Fruit fly (Drosophila melanogaster) whole organism, pupa: ENCODE data around the gene CG13907.
A peak's percentile ranks its signal among the peaks of the same experiment; 100 is the strongest.
"Not testable (repeated sequence)": the region's sequence is repeated elsewhere in the genome, so short reads cannot be mapped to it uniquely, and the experiment has no call there.

ENCODE experiments used
- CG10348 ChIP-seq: fragments of 200-800 bp; sonication (Bioruptor generic); IDR thresholded peaks from 2 replicates; pipeline ENCODE4 v1.3.6; 2022; ENCODE audit warnings: missing biosample characterization, missing genetic modification characterization
- CG12605 ChIP-seq: fragments of 200-800 bp; sonication (Bioruptor generic); IDR thresholded peaks from 2 replicates; pipeline ENCODE4 v1.3.6; 2022; ENCODE audit warnings: missing biosample characterization, missing genetic modification characterization
- CG13204 ChIP-seq: fragments of 200-800 bp; sonication (Bioruptor generic); optimal IDR thresholded peaks from 2 replicates; lab custom pipeline; 2018; ENCODE audit warnings: missing biosample characterization, mild to moderate bottlenecking, missing genetic modification characterization, moderate library complexity
- CG14655 ChIP-seq: fragments of 200-800 bp; sonication (Bioruptor generic); optimal IDR thresholded peaks from 3 replicates; lab custom pipeline; 2017; ENCODE audit warnings: mild to moderate bottlenecking, missing biosample characterization, missing genetic modification reagents, missing genetic modification characterization
- CG15710 ChIP-seq: fragments of 200-800 bp; sonication (Bioruptor generic); optimal IDR thresholded peaks from 2 replicates; lab custom pipeline; 2018; ENCODE audit warnings: missing biosample characterization, mild to moderate bottlenecking, missing genetic modification characterization, moderate library complexity
- CG17806 ChIP-seq: fragments of 200-800 bp; sonication (Bioruptor generic); optimal IDR thresholded peaks from 2 replicates; lab custom pipeline; 2018; ENCODE audit warnings: missing biosample characterization, mild to moderate bottlenecking, missing genetic modification characterization, moderate library complexity
- CG32121 ChIP-seq: fragments of 200-800 bp; sonication (Bioruptor generic); IDR thresholded peaks from 2 replicates; pipeline ENCODE4 v1.3.6; 2022; ENCODE audit warnings: missing biosample characterization, missing genetic modification characterization
- CG34367 ChIP-seq: fragments of 200-800 bp; sonication (Bioruptor generic); optimal IDR thresholded peaks from 2 replicates; lab custom pipeline; 2018; ENCODE audit warnings: missing biosample characterization, mild to moderate bottlenecking, missing genetic modification characterization
- CG4496 ChIP-seq: fragments of 200-800 bp; sonication (Bioruptor generic); IDR thresholded peaks from 3 replicates; pipeline ENCODE4 v1.3.6; 2022; ENCODE audit warnings: missing biosample characterization, missing genetic modification characterization
- CG8159 ChIP-seq: fragments of 200-800 bp; sonication (Bioruptor generic); optimal IDR thresholded peaks from 3 replicates; lab custom pipeline; 2018; ENCODE audit warnings: missing biosample characterization, mild to moderate bottlenecking, missing genetic modification characterization, moderate library complexity
- CG8301 ChIP-seq: fragments of 200-800 bp; sonication (Bioruptor generic); optimal IDR thresholded peaks from 2 replicates; lab custom pipeline; 2018; ENCODE audit warnings: missing biosample characterization, mild to moderate bottlenecking, missing genetic modification characterization
- CG9948 ChIP-seq: fragments of 200-800 bp; sonication (Bioruptor generic); optimal IDR thresholded peaks from 2 replicates; lab custom pipeline; 2018; ENCODE audit warnings: missing biosample characterization, mild to moderate bottlenecking, missing genetic modification characterization, moderate library complexity
- D1 ChIP-seq: fragments of 200-800 bp; sonication (Bioruptor generic); optimal IDR thresholded peaks from 2 replicates; lab custom pipeline; 2018; ENCODE audit warnings: missing biosample characterization, mild to moderate bottlenecking, missing genetic modification characterization, moderate library complexity
- EcR ChIP-seq: fragments of 200-800 bp; sonication (Bioruptor generic); optimal IDR thresholded peaks from 3 replicates; lab custom pipeline; 2019; ENCODE audit warnings: missing biosample characterization, missing genetic modification characterization, mild to moderate bottlenecking, moderate library complexity, missing genetic modification reagents
- Ets98B ChIP-seq: fragments of 200-800 bp; sonication (Bioruptor generic); IDR thresholded peaks from 2 replicates; pipeline ENCODE4 v1.3.6; 2022; ENCODE audit warnings: missing biosample characterization, missing genetic modification characterization
- Pif1A ChIP-seq: fragments of 200-800 bp; sonication (Bioruptor generic); optimal IDR thresholded peaks from 3 replicates; lab custom pipeline; 2016; ENCODE audit warnings: missing biosample characterization, missing genetic modification characterization
- Pif1B ChIP-seq: fragments of 200-800 bp; sonication (Bioruptor generic); optimal IDR thresholded peaks from 3 replicates; lab custom pipeline; 2016; ENCODE audit warnings: missing biosample characterization, missing genetic modification characterization
- Snoo ChIP-seq: fragments of 200-800 bp; sonication (Bioruptor generic); optimal IDR thresholded peaks from 3 replicates; lab custom pipeline; 2017; ENCODE audit warnings: missing biosample characterization, mild to moderate bottlenecking, missing genetic modification characterization, inconsistent platforms
- fd96Ca ChIP-seq: fragments of 200-800 bp; sonication (Bioruptor generic); IDR thresholded peaks from 3 replicates; pipeline ENCODE4 v1.3.6; 2022; ENCODE audit warnings: missing biosample characterization, missing genetic modification characterization
- gl ChIP-seq: fragments of 200-800 bp; sonication (Bioruptor generic); optimal IDR thresholded peaks from 2 replicates; lab custom pipeline; 2018; ENCODE audit warnings: missing biosample characterization, mild to moderate bottlenecking, missing genetic modification characterization
- rn ChIP-seq: fragments of 200-800 bp; sonication (Bioruptor generic); IDR thresholded peaks from 2 replicates; pipeline ENCODE4 v1.3.6; 2022; ENCODE audit warnings: missing biosample characterization, missing genetic modification characterization

The CG13907 gene

dm6 chr3L:868800-869199 lies 13.0 kb downstream of the CG13907 start:
- TF ChIP-seq CG10348 (GFP tag; lab: Robert Waterston, UW) (no peak), EcR (GFP tag; lab: Kevin White, UChicago) (no peak), Ets98B (GFP tag; lab: Robert Waterston, UW) (no peak), CG32121 (GFP tag; lab: Robert Waterston, UW) (no peak), Pif1B (GFP tag; lab: Kevin White, UChicago) (no peak), D1 (tag; lab: Kevin White, UChicago) (no peak)
- TF ChIP-seq, all 21 proteins: peak for 0

- not testable (repeated sequence) for TF ChIP-seq CG32121 (GFP tag; lab: Robert Waterston, UW); CG8301 (tag; lab: Kevin White, UChicago); fd96Ca (GFP tag; lab: Robert Waterston, UW)
Measured at dm6 chr3L:865096-865495, 16.7 kb downstream of the CG13907 start, which contains the start of gene CG12502. Gene CG12502 (plus strand): TSS chr3L:865396.

dm6 chr3L:857063-858015 lies 24.5 kb downstream of the CG13907 start, which contains the start of gene dpr20:
Gene dpr20 (minus strand): TSS chr3L:857248.
- TF ChIP-seq CG34367 (tag; lab: Kevin White, UChicago) = peak; percentile 60
- TF ChIP-seq rn (GFP tag; lab: Robert Waterston, UW) = peak; percentile 84
- TF ChIP-seq gl (tag; lab: Kevin White, UChicago) = peak; percentile 59
- peak; percentile 65 for TF ChIP-seq Snoo (tag; lab: Kevin White, UChicago)
- TF ChIP-seq CG15710 (tag; lab: Kevin White, UChicago) = peak; percentile 72
- TF ChIP-seq fd96Ca (GFP tag; lab: Robert Waterston, UW) = peak; percentile 94
- peak; percentile 81 for TF ChIP-seq CG8301 (tag; lab: Kevin White, UChicago)
- TF ChIP-seq CG8159 (tag; lab: Kevin White, UChicago) = peak; percentile 81
- peak; percentile 91 for TF ChIP-seq CG32121 (GFP tag; lab: Robert Waterston, UW)
- peak; percentile 78 for TF ChIP-seq Pif1A (GFP tag; lab: Kevin White, UChicago)
- peak; percentile 95 for TF ChIP-seq CG12605 (GFP tag; lab: Robert Waterston, UW)
- peak; percentile 78 for TF ChIP-seq CG17806
- no peak for TF ChIP-seq CG13204 (GFP tag; lab: Kevin White, UChicago)
- TF ChIP-seq CG4496 (GFP tag; lab: Robert Waterston, UW) = peak; percentile 96
- peak; percentile 76 for TF ChIP-seq Pif1B (GFP tag; lab: Kevin White, UChicago)
- no peak for TF ChIP-seq D1 (tag; lab: Kevin White, UChicago)
- TF ChIP-seq CG10348 (GFP tag; lab: Robert Waterston, UW) = peak; percentile 70
- peak; percentile 94 for TF ChIP-seq Ets98B (GFP tag; lab: Robert Waterston, UW)
- peak; percentile 81 for TF ChIP-seq CG14655 (GFP tag; lab: Kevin White, UChicago)
- TF ChIP-seq CG9948 = peak; percentile 61
- no peak for TF ChIP-seq EcR (GFP tag; lab: Kevin White, UChicago)
- TF ChIP-seq, all 21 proteins: peak for 18

- TF ChIP-seq CG32121 (GFP tag; lab: Robert Waterston, UW) (no peak), CG12605 (GFP tag; lab: Robert Waterston, UW) (no peak), CG10348 (GFP tag; lab: Robert Waterston, UW) (no peak), fd96Ca (GFP tag; lab: Robert Waterston, UW) (no peak), EcR (GFP tag; lab: Kevin White, UChicago) (no peak), CG4496 (GFP tag; lab: Robert Waterston, UW) (no peak), CG17806 (no peak), CG8159 (tag; lab: Kevin White, UChicago) (no peak), D1 (tag; lab: Kevin White, UChicago) (no peak), Ets98B (GFP tag; lab: Robert Waterston, UW) (no peak), CG34367 (tag; lab: Kevin White, UChicago) (no peak), Pif1A (GFP tag; lab: Kevin White, UChicago) (no peak), gl (tag; lab: Kevin White, UChicago) (no peak), CG8301 (tag; lab: Kevin White, UChicago) (no peak), CG15710 (tag; lab: Kevin White, UChicago) (no peak), CG9948 (no peak), Pif1B (GFP tag; lab: Kevin White, UChicago) (no peak)
- TF ChIP-seq, all 21 proteins: peak for 0
Measured at dm6 chr3L:852267-852666, 29.5 kb downstream of the CG13907 start.

- TF ChIP-seq Pif1A (GFP tag; lab: Kevin White, UChicago) (no peak), CG32121 (GFP tag; lab: Robert Waterston, UW) (peak; percentile 69), CG8159 (tag; lab: Kevin White, UChicago) (peak; percentile 43), CG14655 (GFP tag; lab: Kevin White, UChicago) (no peak), rn (GFP tag; lab: Robert Waterston, UW) (no peak), CG8301 (tag; lab: Kevin White, UChicago) (no peak), CG9948 (no peak), Pif1B (GFP tag; lab: Kevin White, UChicago) (no peak), EcR (GFP tag; lab: Kevin White, UChicago) (no peak), CG4496 (GFP tag; lab: Robert Waterston, UW) (peak; percentile 63; the same call in 1 of the 3 replicates), Ets98B (GFP tag; lab: Robert Waterston, UW) (no peak), CG17806 (peak; percentile 41), gl (tag; lab: Kevin White, UChicago) (no peak), fd96Ca (GFP tag; lab: Robert Waterston, UW) (peak; percentile 72), CG15710 (tag; lab: Kevin White, UChicago) (peak; percentile 49)
Measured at dm6 chr3L:851061-851460, 30.8 kb downstream of the CG13907 start, which contains the start of gene Dci. Gene Dci (plus strand): TSS chr3L:851346.
